Fruit fly (Drosophila melanogaster) whole organism, embryonic: Measurements from ENCODE around the gene CG14036.

Source experiments
- CG10543 ChIP-seq: fragments of 200-800 bp; sonication (Bioruptor generic); optimal IDR thresholded peaks from 3 replicates; lab custom pipeline; 2017; ENCODE audit warnings: missing biosample characterization, mild to moderate bottlenecking, missing genetic modification characterization, moderate library complexity
- CG7839 ChIP-seq: fragments of 200-800 bp; sonication (Bioruptor generic); optimal IDR thresholded peaks from 3 replicates; lab custom pipeline; 2018; ENCODE audit warnings: missing biosample characterization, mild to moderate bottlenecking, missing genetic modification characterization, moderate library complexity
- Deaf1 ChIP-seq: fragments of 200-800 bp; optimal IDR thresholded peaks from 3 replicates; lab custom pipeline; 2019; ENCODE audit warnings: missing biosample characterization, mild to moderate bottlenecking, missing genetic modification characterization, moderate library complexity
- Ets65A ChIP-seq: fragments of 200-800 bp; sonication (Bioruptor generic); peaks from one replicate; lab custom pipeline; 2016; ENCODE audit warnings: missing biosample characterization, missing genetic modification characterization
- lbe ChIP-seq: fragments of 200-800 bp; sonication (Bioruptor generic); optimal IDR thresholded peaks from 2 replicates; lab custom pipeline; 2016; ENCODE audit warnings: missing biosample characterization, mild to moderate bottlenecking, missing genetic modification characterization
- sob ChIP-seq: fragments of 200-800 bp; sonication (Bioruptor generic); IDR thresholded peaks from 2 replicates; pipeline ENCODE4 v1.3.6; 2022; ENCODE audit warnings: missing biosample characterization, missing genetic modification characterization

- TF ChIP-seq CG7839 (tag; lab: Kevin White, UChicago): no peak
- no peak for TF ChIP-seq lbe (GFP tag; lab: Kevin White, UChicago)
- TF ChIP-seq Ets65A (GFP tag; lab: Kevin White, UChicago): no peak
- TF ChIP-seq sob (GFP tag; lab: Robert Waterston, UW): no peak
- no peak for TF ChIP-seq CG10543 (GFP tag; lab: Kevin White, UChicago)
- TF ChIP-seq Deaf1 (tag; lab: Kevin White, UChicago): no peak
Observed at dm6 chr2L:5103733-5104132, 48.9 kb upstream of the CG14036 start.
